Fruit fly (Drosophila melanogaster) S2 (cell line): ENCODE data around the gene Sfp26Ad.

Experiments used
- CG8478 ChIP-seq: fragments of >200 bp; optimal IDR thresholded peaks from 2 replicates; lab custom pipeline; 2018
- CTCF ChIP-seq, 2 experiments: fragments of >200 bp; optimal IDR thresholded peaks; 2 replicates each; lab custom pipeline; 2018

DNA sequence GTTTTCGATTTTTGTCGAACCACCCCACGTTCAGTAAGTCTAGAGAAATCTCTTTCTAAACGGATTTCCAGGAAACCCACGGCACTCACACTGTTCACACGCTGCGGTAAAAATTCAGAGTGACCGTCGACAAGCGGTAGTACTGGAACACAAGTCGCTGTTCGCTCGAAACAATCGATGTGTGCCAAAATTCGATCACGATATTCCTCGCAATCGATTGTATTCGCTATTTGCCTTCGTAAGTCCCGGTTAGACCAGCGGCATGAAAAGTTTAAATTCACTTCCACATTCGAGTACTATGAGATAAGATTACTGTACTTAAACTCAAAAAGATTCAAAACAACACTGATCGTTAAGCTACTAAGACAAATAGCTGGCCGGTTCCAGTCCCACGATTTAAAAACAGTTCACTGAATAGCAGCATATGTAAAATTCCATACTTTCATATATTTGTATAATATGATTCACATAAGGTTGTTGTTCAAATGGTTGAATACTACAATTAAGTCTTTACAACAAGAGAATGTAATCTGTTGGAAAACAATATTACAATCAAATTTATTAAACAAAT, 37.8 kb upstream of the Sfp26Ad start, which contains the start of gene chic:
- TF ChIP-seq CG8478 (no peak), CTCF (optimal IDR thresholded peaks at IDR 0.05; lab: Kevin White, UChicago) (peak in 1 of 2 experiments; percentile 11)
